Worm (Caenorhabditis elegans): Measurements from ENCODE around the gene ZC116.5.

ZC116.5 gene

ce11 chrV:12570271-12570670 is 38.5 kb downstream of the ZC116.5 start:
- no peak for TF ChIP-seq unc-62 (GFP tag; optimal IDR thresholded peaks at IDR 0.05)

ce11 chrV:12567850-12568249 is 40.9 kb downstream of the ZC116.5 start, which contains the start of gene E02A10.4:
Gene E02A10.4, minus strand, starts transcription at chrV:12567950.
- no peak for TF ChIP-seq unc-62 (GFP tag; optimal IDR thresholded peaks at IDR 0.05)

ce11 chrV:12567312-12567711 is 41.4 kb downstream of the ZC116.5 start:
- TF ChIP-seq unc-62 (GFP tag; optimal IDR thresholded peaks at IDR 0.05): no peak

ce11 chrV:12564902-12565301 is 43.9 kb downstream of the ZC116.5 start:
- TF ChIP-seq unc-62 (GFP tag; optimal IDR thresholded peaks at IDR 0.05): no peak

- TF ChIP-seq unc-62 (GFP tag; optimal IDR thresholded peaks at IDR 0.05): no peak
Observed at ce11 chrV:12563187-12563586, 45.6 kb downstream of the ZC116.5 start, which contains the start of gene mrps-5. Gene mrps-5, plus strand, starts transcription at chrV:12563487.

- TF ChIP-seq unc-62 (GFP tag; optimal IDR thresholded peaks at IDR 0.05): no peak
Observed at ce11 chrV:12560328-12560782, 48.4 kb downstream of the ZC116.5 start, which contains the start of gene sel-1. Gene sel-1, plus strand, starts transcription at chrV:12560732.
